Worm (Caenorhabditis elegans) whole organism, young adult: ENCODE results near the gene utp-20.
A peak's percentile ranks its signal among the peaks of the same experiment; 100 is the strongest.

Source experiments
- B0019.2 ChIP-seq: fragments of 200-800 bp; sonication (Bioruptor generic); conservative IDR thresholded peaks from 2 replicates; pipeline ENCODE4 v1.3.6; 2022; ENCODE audit warnings: missing genetic modification reagents, missing genetic modification characterization, missing compliant biosample characterization
- B0035.1 ChIP-seq: sonication (generic microtip); optimal IDR thresholded peaks from 2 replicates; lab custom pipeline; 2016; ENCODE audit warnings: missing genetic modification characterization, mild to moderate bottlenecking, missing compliant biosample characterization, missing genotype, missing genetic modification reagents
- B0261.1 ChIP-seq: sonication (generic microtip); optimal IDR thresholded peaks from 2 replicates; lab custom pipeline; 2016; ENCODE audit warnings: mild to moderate bottlenecking, missing genetic modification characterization, moderate library complexity, missing compliant biosample characterization
- B0336.3 ChIP-seq: fragments of 200-800 bp; sonication (Bioruptor generic); IDR thresholded peaks from 2 replicates; pipeline ENCODE4 v1.3.6; 2022; ENCODE audit warnings: missing genetic modification characterization, missing compliant biosample characterization
- C17E4.6 ChIP-seq: fragments of 200-800 bp; sonication (Bioruptor generic); IDR thresholded peaks from 2 replicates; pipeline ENCODE4 v1.3.6; 2022; ENCODE audit warnings: missing genetic modification reagents, missing genetic modification characterization, missing compliant biosample characterization
- D2030.7 ChIP-seq: fragments of 200-800 bp; sonication (Bioruptor generic); IDR thresholded peaks from 2 replicates; pipeline ENCODE4 v1.3.6; 2022; ENCODE audit warnings: missing genetic modification reagents, missing genetic modification characterization, missing compliant biosample characterization
- F23B12.7 ChIP-seq: sonication (generic microtip); optimal IDR thresholded peaks from 2 replicates; lab custom pipeline; 2017; ENCODE audit warnings: missing genetic modification characterization, mild to moderate bottlenecking, missing compliant biosample characterization, antibody characterized with exemption, moderate library complexity; ENCODE audit not compliant: insufficient read depth
- F33H1.4 ChIP-seq: fragments of 200-800 bp; sonication (Bioruptor generic); IDR thresholded peaks from 2 replicates; pipeline ENCODE4 v1.3.6; 2022; ENCODE audit warnings: missing genetic modification reagents, missing genetic modification characterization, missing compliant biosample characterization
- F49E8.2 ChIP-seq: sonication (generic microtip); optimal IDR thresholded peaks from 3 replicates; lab custom pipeline; 2017; ENCODE audit warnings: missing genetic modification characterization, mild to moderate bottlenecking, missing compliant biosample characterization, antibody characterized with exemption, moderate library complexity; ENCODE audit not compliant: insufficient read depth
- Y53F4B.3 ChIP-seq: fragments of 200-800 bp; sonication (Bioruptor generic); IDR thresholded peaks from 2 replicates; pipeline ENCODE4 v1.3.6; 2022; ENCODE audit warnings: missing genetic modification reagents, missing genetic modification characterization, missing compliant biosample characterization
- Y53G8AR.9 ChIP-seq: fragments of 200-800 bp; sonication (Bioruptor generic); conservative IDR thresholded peaks from 2 replicates; pipeline ENCODE4 v1.3.6; 2022; ENCODE audit warnings: missing genetic modification reagents, missing genetic modification characterization, missing compliant biosample characterization
- Y56A3A.18 ChIP-seq: fragments of 200-800 bp; sonication (Bioruptor generic); IDR thresholded peaks from 2 replicates; pipeline ENCODE4 v1.3.6; 2022; ENCODE audit warnings: missing genetic modification reagents, missing genetic modification characterization, missing compliant biosample characterization
- Y79H2A.3 ChIP-seq: fragments of 200-800 bp; sonication (Bioruptor generic); conservative IDR thresholded peaks from 2 replicates; pipeline ENCODE4 v1.3.6; 2022; ENCODE audit warnings: missing genetic modification reagents, missing genetic modification characterization, missing compliant biosample characterization
- Y95B8A.8 ChIP-seq: fragments of 200-800 bp; sonication (Bioruptor generic); IDR thresholded peaks from 2 replicates; pipeline ENCODE4 v1.3.6; 2022; ENCODE audit warnings: missing genetic modification reagents, missing genetic modification characterization, missing compliant biosample characterization
- attf-3 ChIP-seq: fragments of 200-800 bp; sonication (Bioruptor generic); conservative IDR thresholded peaks from 2 replicates; pipeline ENCODE4 v1.3.6; 2022; ENCODE audit warnings: missing genetic modification reagents, missing genetic modification characterization, missing compliant biosample characterization
- bed-2 ChIP-seq: fragments of 200-800 bp; sonication (Bioruptor generic); IDR thresholded peaks from 2 replicates; pipeline ENCODE4 v1.3.6; 2022; ENCODE audit warnings: missing genetic modification reagents, missing genetic modification characterization, missing compliant biosample characterization
- cebp-2 ChIP-seq: fragments of 200-800 bp; sonication (Bioruptor generic); IDR thresholded peaks from 2 replicates; pipeline ENCODE4 v1.3.6; 2022; ENCODE audit warnings: missing genetic modification characterization, missing compliant biosample characterization
- ceh-100 ChIP-seq: fragments of 200-800 bp; sonication (Bioruptor generic); IDR thresholded peaks from 2 replicates; pipeline ENCODE4 v1.3.6; 2022; ENCODE audit warnings: missing genetic modification reagents, missing genetic modification characterization, missing compliant biosample characterization
- ceh-58 ChIP-seq: fragments of 200-800 bp; sonication (Bioruptor generic); IDR thresholded peaks from 2 replicates; pipeline ENCODE4 v1.3.6; 2022; ENCODE audit warnings: missing genetic modification characterization, missing compliant biosample characterization
- ceh-79 ChIP-seq: sonication (generic microtip); optimal IDR thresholded peaks from 2 replicates; lab custom pipeline; 2017; ENCODE audit warnings: mild to moderate bottlenecking, missing genetic modification characterization, missing compliant biosample characterization
- dox-1 ChIP-seq: fragments of 200-800 bp; sonication (Bioruptor generic); IDR thresholded peaks from 2 replicates; pipeline ENCODE4 v1.3.6; 2022; ENCODE audit warnings: missing genetic modification reagents, missing genetic modification characterization, missing compliant biosample characterization
- efl-1 ChIP-seq: fragments of 150-350 bp; optimal IDR thresholded peaks from 2 replicates; lab custom pipeline; 2014; ENCODE audit warnings: missing biosample characterization, missing genetic modification reagents, missing genetic modification characterization
- egl-44 ChIP-seq: fragments of 200-800 bp; sonication (Bioruptor generic); IDR thresholded peaks from 2 replicates; pipeline ENCODE4 v1.3.6; 2022; ENCODE audit warnings: missing genetic modification reagents, missing genetic modification characterization, missing compliant biosample characterization
- ekl-4 ChIP-seq: fragments of 200-800 bp; sonication (Bioruptor generic); IDR thresholded peaks from 2 replicates; pipeline ENCODE4 v1.3.6; 2022; ENCODE audit warnings: missing genetic modification reagents, missing genetic modification characterization, missing compliant biosample characterization
- him-1 ChIP-seq: sonication (generic microtip); optimal IDR thresholded peaks from 2 replicates; lab custom pipeline; 2016; ENCODE audit warnings: missing genotype, missing genetic modification reagents, missing genetic modification characterization, missing compliant biosample characterization
- hlh-26 ChIP-seq: fragments of 200-800 bp; sonication (Bioruptor generic); conservative IDR thresholded peaks from 2 replicates; pipeline ENCODE4 v1.3.6; 2022; ENCODE audit warnings: missing genetic modification reagents, missing genetic modification characterization, missing compliant biosample characterization
- hmg-1.2 ChIP-seq: fragments of 200-800 bp; sonication (Bioruptor generic); IDR thresholded peaks from 2 replicates; pipeline ENCODE4 v1.3.6; 2022; ENCODE audit warnings: missing genetic modification reagents, missing genetic modification characterization, missing compliant biosample characterization
- hmg-20 ChIP-seq: fragments of 200-800 bp; sonication (Bioruptor generic); IDR thresholded peaks from 2 replicates; pipeline ENCODE4 v1.3.6; 2022; ENCODE audit warnings: missing genetic modification reagents, missing genetic modification characterization, missing compliant biosample characterization
- hsf-1 ChIP-seq: fragments of 200-800 bp; sonication (Bioruptor generic); IDR thresholded peaks from 2 replicates; pipeline ENCODE4 v1.3.6; 2022; ENCODE audit warnings: missing genetic modification reagents, missing genetic modification characterization, missing compliant biosample characterization
- let-526 ChIP-seq: fragments of 200-800 bp; sonication (Bioruptor generic); IDR thresholded peaks from 2 replicates; pipeline ENCODE4 v1.3.6; 2022; ENCODE audit warnings: missing genetic modification reagents, missing genetic modification characterization, missing compliant biosample characterization
- lin-54 ChIP-seq: fragments of 200-800 bp; sonication (Bioruptor generic); optimal IDR thresholded peaks from 2 replicates; lab custom pipeline; 2018; ENCODE audit warnings: mild to moderate bottlenecking, missing genetic modification characterization, missing compliant biosample characterization
- lsy-27 ChIP-seq: sonication (generic microtip); optimal IDR thresholded peaks from 2 replicates; lab custom pipeline; 2017; ENCODE audit warnings: missing genetic modification characterization, mild to moderate bottlenecking, missing compliant biosample characterization, antibody characterized with exemption, missing genotype, borderline replicate concordance; ENCODE audit not compliant: insufficient read depth
- madf-3 ChIP-seq: fragments of 200-800 bp; sonication (Bioruptor generic); IDR thresholded peaks from 2 replicates; pipeline ENCODE4 v1.3.6; 2022; ENCODE audit warnings: missing genetic modification reagents, missing genetic modification characterization, missing compliant biosample characterization
- mel-28 ChIP-seq: sonication (generic microtip); optimal IDR thresholded peaks from 2 replicates; lab custom pipeline; 2016; ENCODE audit warnings: borderline replicate concordance, mild to moderate bottlenecking, missing genetic modification characterization, missing compliant biosample characterization
- nfya-1 ChIP-seq: sonication (generic microtip); optimal IDR thresholded peaks from 2 replicates; lab custom pipeline; 2017; ENCODE audit warnings: antibody characterized with exemption, missing compliant biosample characterization, missing genetic modification characterization, borderline replicate concordance; ENCODE audit not compliant: insufficient read depth
- nfyb-1 ChIP-seq: fragments of 200-800 bp; sonication (Bioruptor generic); IDR thresholded peaks from 2 replicates; pipeline ENCODE4 v1.3.6; 2022; ENCODE audit warnings: missing genetic modification reagents, missing genetic modification characterization, missing compliant biosample characterization
- nhr-120 ChIP-seq: fragments of 200-800 bp; sonication (Bioruptor generic); IDR thresholded peaks from 2 replicates; pipeline ENCODE4 v1.3.6; 2022; ENCODE audit warnings: missing genetic modification characterization, missing compliant biosample characterization
- nhr-90 ChIP-seq: sonication (generic microtip); optimal IDR thresholded peaks from 2 replicates; lab custom pipeline; 2016; ENCODE audit warnings: missing genotype, mild to moderate bottlenecking, missing genetic modification characterization, missing compliant biosample characterization
- pbrm-1 ChIP-seq: fragments of 200-800 bp; sonication (Bioruptor generic); IDR thresholded peaks from 2 replicates; pipeline ENCODE4 v1.3.6; 2022; ENCODE audit warnings: missing genetic modification reagents, missing genetic modification characterization, missing compliant biosample characterization
- rcor-1 ChIP-seq: fragments of 200-800 bp; sonication (Bioruptor generic); IDR thresholded peaks from 2 replicates; pipeline ENCODE4 v1.3.6; 2022; ENCODE audit warnings: missing genetic modification reagents, missing genetic modification characterization, missing compliant biosample characterization
- snpc-1.1 ChIP-seq: sonication (generic microtip); optimal IDR thresholded peaks from 2 replicates; lab custom pipeline; 2017; ENCODE audit warnings: missing genetic modification characterization, mild to moderate bottlenecking, missing compliant biosample characterization, antibody characterized with exemption, moderate library complexity, missing genotype, missing genetic modification reagents; ENCODE audit not compliant: insufficient read depth
- somi-1 ChIP-seq: fragments of 200-800 bp; sonication (Bioruptor generic); optimal IDR thresholded peaks from 2 replicates; lab custom pipeline; 2018; ENCODE audit warnings: mild to moderate bottlenecking, missing genetic modification characterization, missing compliant biosample characterization
- tbp1 ChIP-seq: fragments of 200-800 bp; sonication (Bioruptor generic); optimal IDR thresholded peaks from 2 replicates; lab custom pipeline; 2018; ENCODE audit warnings: mild to moderate bottlenecking, missing genetic modification characterization, missing compliant biosample characterization
- tbx-9 ChIP-seq: sonication (generic microtip); optimal IDR thresholded peaks from 2 replicates; lab custom pipeline; 2016; ENCODE audit warnings: borderline replicate concordance, missing genetic modification characterization, inconsistent platforms, missing compliant biosample characterization
- zfh-2 ChIP-seq: fragments of 200-800 bp; sonication (Bioruptor generic); conservative IDR thresholded peaks from 2 replicates; pipeline ENCODE4 v1.3.6; 2022; ENCODE audit warnings: missing genetic modification reagents, missing genetic modification characterization, missing compliant biosample characterization
- zim-3 ChIP-seq: sonication (generic microtip); optimal IDR thresholded peaks from 2 replicates; lab custom pipeline; 2017; ENCODE audit warnings: mild to moderate bottlenecking, missing genetic modification characterization, moderate library complexity, missing compliant biosample characterization
- ztf-3 ChIP-seq: fragments of 200-800 bp; sonication (Bioruptor generic); optimal IDR thresholded peaks from 2 replicates; lab custom pipeline; 2018; ENCODE audit warnings: mild to moderate bottlenecking, missing genetic modification characterization, missing compliant biosample characterization
- ztf-6 ChIP-seq: fragments of 200-800 bp; sonication (Bioruptor generic); IDR thresholded peaks from 2 replicates; pipeline ENCODE4 v1.3.6; 2022; ENCODE audit warnings: missing genetic modification reagents, missing genetic modification characterization, missing compliant biosample characterization

The utp-20 gene

DNA sequence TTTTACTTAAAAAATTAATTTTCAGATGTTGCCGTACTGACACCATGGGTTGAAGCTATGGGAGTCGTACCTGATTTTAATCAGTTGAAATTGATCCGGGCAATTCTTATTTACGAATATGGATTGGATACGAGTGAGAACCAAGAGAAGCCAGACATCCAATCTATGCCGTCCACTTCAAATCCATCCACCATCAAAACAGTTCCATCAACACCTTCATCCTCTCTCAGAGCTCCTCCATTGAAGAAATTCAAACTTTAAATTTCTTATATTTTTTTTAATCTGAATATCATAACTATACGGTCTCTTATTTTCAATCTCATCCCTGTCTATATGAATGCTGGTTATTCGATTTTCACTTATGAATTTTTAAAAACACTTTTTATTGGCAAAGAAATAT lies 22.7 kb downstream of the utp-20 start (continued):
- TF ChIP-seq mel-28 (tag; lab: Kevin White, UChicago) (peak; percentile 52), rcor-1 (GFP tag; lab: Robert Waterston, UW) (no peak), D2030.7 (GFP tag; lab: Robert Waterston, UW) (no peak), C17E4.6 (0 out of 2 replicates have a peak, but pooled peaks have one; percentile 7), lsy-27 (tag; lab: Kevin White, UChicago) (no peak), zfh-2 (GFP tag; lab: Robert Waterston, UW) (no peak), F33H1.4 (GFP tag; lab: Robert Waterston, UW) (no peak), nfyb-1 (GFP tag; lab: Robert Waterston, UW) (peak; percentile 73), egl-44 (GFP tag; lab: Robert Waterston, UW) (no peak), Y95B8A.8 (GFP tag; lab: Robert Waterston, UW) (0 out of 2 replicates have a peak, but pooled peaks have one; percentile 27), madf-3 (GFP tag; lab: Robert Waterston, UW) (no peak), nhr-120 (GFP tag; lab: Robert Waterston, UW) (no peak), hmg-20 (GFP tag; lab: Robert Waterston, UW) (no peak), nfya-1 (tag; lab: Kevin White, UChicago) (no peak), Y53G8AR.9 (peak; percentile 79), efl-1 (GFP tag; lab: Kevin White, UChicago) (no peak), Y56A3A.18 (GFP tag; lab: Robert Waterston, UW) (no peak), lin-54 (GFP tag; lab: Kevin White, UChicago) (no peak), him-1 (tag; lab: Kevin White, UChicago) (no peak), B0336.3 (GFP tag; lab: Robert Waterston, UW) (no peak), let-526 (GFP tag; lab: Robert Waterston, UW) (no peak), Y53F4B.3 (no peak), tbp1 (GFP tag; lab: Kevin White, UChicago) (peak; percentile 10), ceh-100 (GFP tag; lab: Robert Waterston, UW) (no peak), cebp-2 (GFP tag; lab: Robert Waterston, UW) (no peak), ztf-6 (GFP tag; lab: Robert Waterston, UW) (no peak), F49E8.2 (tag; lab: Kevin White, UChicago) (no peak), zim-3 (tag; lab: Kevin White, UChicago) (no peak), tbx-9 (tag; lab: Kevin White, UChicago) (no peak), B0019.2 (GFP tag; lab: Robert Waterston, UW) (0 out of 2 replicates have a peak, but pooled peaks have one; percentile 16), ekl-4 (GFP tag; lab: Robert Waterston, UW) (peak; percentile 60), attf-3 (GFP tag; lab: Robert Waterston, UW) (no peak), B0261.1 (tag; lab: Kevin White, UChicago) (no peak), snpc-1.1 (no peak), B0035.1 (tag; lab: Kevin White, UChicago) (no peak), bed-2 (GFP tag; lab: Robert Waterston, UW) (no peak), Y79H2A.3 (no peak), ceh-79 (tag; lab: Kevin White, UChicago) (no peak), hlh-26 (no peak), pbrm-1 (GFP tag; lab: Robert Waterston, UW) (0 out of 2 replicates have a peak, but pooled peaks have one; percentile 32), nhr-90 (tag; lab: Kevin White, UChicago) (no peak), F23B12.7 (tag; lab: Kevin White, UChicago) (no peak), ceh-58 (GFP tag; lab: Robert Waterston, UW) (no peak), ztf-3 (GFP tag; lab: Kevin White, UChicago) (no peak), somi-1 (GFP tag; lab: Kevin White, UChicago) (no peak), dox-1 (0 out of 2 replicates have a peak, but pooled peaks have one; percentile 18), hmg-1.2 (GFP tag; lab: Robert Waterston, UW) (peak; percentile 26; the same call in 1 of the 2 replicates), hsf-1 (no peak)
